Fruit fly (Drosophila melanogaster): ENCODE data around the gene CG4546.

The CG4546 gene

dm6 chr3R:15803502-15804461 is 42.6 kb upstream of the CG4546 start, which contains the start of gene alpha-Man-IIb (continued):
- TF ChIP-seq nmo (GFP tag; optimal IDR thresholded peaks at IDR 0.05) (peak; percentile 45), org-1 (GFP tag; optimal IDR thresholded peaks at IDR 0.05) (no peak), CG11085 (GFP tag; IDR thresholded peaks at IDR 0.05) (no peak), dmrt99B (tag; optimal IDR thresholded peaks at IDR 0.05) (no peak), tll (GFP tag; optimal IDR thresholded peaks at IDR 0.05) (no peak), Ptx1 (GFP tag; IDR thresholded peaks at IDR 0.05) (peak; percentile 31; the same call in 1 of the 2 replicates), gsb-n (tag; optimal IDR thresholded peaks at IDR 0.05) (peak; percentile 55), Aef1 (GFP tag; IDR thresholded peaks at IDR 0.05) (no peak), Atf3 (GFP tag; optimal IDR thresholded peaks at IDR 0.05) (no peak), E2f2 (GFP tag; IDR thresholded peaks at IDR 0.05) (peak; percentile 93), ewg (GFP tag; optimal IDR thresholded peaks at IDR 0.05) (no peak), CG12744 (GFP tag; optimal IDR thresholded peaks at IDR 0.05) (no peak), D19B (GFP tag; optimal IDR thresholded peaks at IDR 0.05) (no peak), Nf-YA (GFP tag; IDR thresholded peaks at IDR 0.05) (0 out of 2 replicates have a peak, but pooled peaks have one; percentile 6), nom (GFP tag; optimal IDR thresholded peaks at IDR 0.05) (peak; percentile 17), Antp (GFP tag; optimal IDR thresholded peaks at IDR 0.05) (no peak), CG14710 (tag; optimal IDR thresholded peaks at IDR 0.05) (peak; percentile 48), ato (GFP tag; IDR thresholded peaks at IDR 0.05; ENCODE audit: partially characterized antibody) (peak; percentile 38; the same call in 1 of the 2 replicates), crp (GFP tag; optimal IDR thresholded peaks at IDR 0.05) (peak in 1 of 2 experiments; percentile 71), HHEX (GFP tag; optimal IDR thresholded peaks at IDR 0.05) (peak; percentile 13), en (GFP tag; optimal IDR thresholded peaks at IDR 0.05) (no peak), CG6765 (GFP tag; optimal IDR thresholded peaks at IDR 0.05) (peak; percentile 31), NfI (GFP tag; optimal IDR thresholded peaks at IDR 0.05) (no peak), CG7271 (tag; optimal IDR thresholded peaks at IDR 0.05) (no peak), CG17829 (tag; optimal IDR thresholded peaks at IDR 0.05) (peak; percentile 18), sqz (GFP tag; optimal IDR thresholded peaks at IDR 0.05) (peak; percentile 49), CG13287 (GFP tag; IDR thresholded peaks at IDR 0.05; ENCODE audit: partially characterized antibody) (peak; percentile 91), Pdp1 (GFP tag; optimal IDR thresholded peaks at IDR 0.05) (peak; percentile 22), CG12155 (GFP tag; optimal IDR thresholded peaks at IDR 0.05) (no peak), crc (GFP tag; optimal IDR thresholded peaks at IDR 0.05) (no peak), Nf-YB (GFP tag; optimal IDR thresholded peaks at IDR 0.05) (peak; percentile 17), CG11723 (GFP tag; optimal IDR thresholded peaks at IDR 0.05) (no peak), tup (GFP tag; optimal IDR thresholded peaks at IDR 0.05) (peak; percentile 15), CHES-1-like (GFP tag; optimal IDR thresholded peaks at IDR 0.05) (peak; percentile 19), Hmr (GFP tag; optimal IDR thresholded peaks at IDR 0.05) (peak; percentile 52), HLH4C (GFP tag; IDR thresholded peaks at IDR 0.05; ENCODE audit: partially characterized antibody) (peak; percentile 68), CG34224 (GFP tag; IDR thresholded peaks at IDR 0.05; ENCODE audit: partially characterized antibody) (peak; percentile 92), bigmax (GFP tag; optimal IDR thresholded peaks at IDR 0.05) (peak; percentile 28), pzg (GFP tag; optimal IDR thresholded peaks at IDR 0.05) (peak; percentile 75), prd (optimal IDR thresholded peaks at IDR 0.05) (no peak), prd (GFP tag; IDR thresholded peaks at IDR 0.05) (0 out of 3 replicates have a peak, but pooled peaks have one; percentile 5), zfh1 (GFP tag; IDR thresholded peaks at IDR 0.05) (peak; percentile 55; the same call in 1 of the 3 replicates), Rfx (GFP tag; IDR thresholded peaks at IDR 0.05) (peak; percentile 54), Dp (GFP tag; optimal IDR thresholded peaks at IDR 0.05) (peak; percentile 97), insv (GFP tag; optimal IDR thresholded peaks at IDR 0.05) (peak in 1 of 2 experiments; percentile 5), otp (GFP tag; IDR thresholded peaks at IDR 0.05) (peak; percentile 51; the same call in 1 of the 3 replicates)
